Worm (Caenorhabditis elegans): Measurements from ENCODE around the gene srr-8.

- no peak for TF ChIP-seq ceh-48 (tag; optimal IDR thresholded peaks at IDR 0.05)
- TF ChIP-seq nhr-11 (tag; optimal IDR thresholded peaks at IDR 0.05): no peak
- TF ChIP-seq sdc-2 (tag; optimal IDR thresholded peaks at IDR 0.05): no peak
- TF ChIP-seq lim-6 (tag; optimal IDR thresholded peaks at IDR 0.05): no peak
- TF ChIP-seq pqm-1 (tag; optimal IDR thresholded peaks at IDR 0.05): no peak
- no peak for TF ChIP-seq pag-3 (tag; optimal IDR thresholded peaks at IDR 0.05; ENCODE audit: borderline replicate concordance)
- no peak for TF ChIP-seq ceh-31 (tag; optimal IDR thresholded peaks at IDR 0.05)
- no peak for TF ChIP-seq syd-9 (tag; optimal IDR thresholded peaks at IDR 0.05)
- no peak for TF ChIP-seq ceh-24 (tag; optimal IDR thresholded peaks at IDR 0.05)
- no peak for TF ChIP-seq ceh-14 (tag; optimal IDR thresholded peaks at IDR 0.05)
- TF ChIP-seq ceh-34 (tag; optimal IDR thresholded peaks at IDR 0.05): no peak
Measured at ce11 chrV:5001386-5001785, at the start of gene srr-8.

Measured in whole organism, late embryonic.